Worm (Caenorhabditis elegans) whole organism, L1 larva: ENCODE results near the gene C03C10.2.

ENCODE experiments used
- F16B12.6 ChIP-seq: fragments of 150-350 bp; optimal IDR thresholded peaks from 2 replicates; lab custom pipeline; 2014; ENCODE audit warnings: missing biosample characterization, missing genetic modification characterization
- ama-1 ChIP-seq: fragments of 150-350 bp; optimal IDR thresholded peaks from 2 replicates; lab custom pipeline; 2014
- ceh-82 ChIP-seq, 3 experiments: fragments of 150-350 bp in 1 of 3; sonication (generic microtip) in 2 of 3; optimal IDR thresholded peaks; 2 replicates each; lab custom pipeline; 2014 to 2017; ENCODE audit warnings: missing biosample characterization in 3 of 3, missing genetic modification characterization in 3 of 3
- isw-1 ChIP-seq: fragments of 200-800 bp; sonication (Bioruptor generic); IDR thresholded peaks from 2 replicates; pipeline ENCODE4 v1.3.6; 2022; ENCODE audit warnings: missing genetic modification characterization, missing compliant biosample characterization
- jun-1 ChIP-seq: fragments of 150-350 bp; optimal IDR thresholded peaks from 2 replicates; lab custom pipeline; 2014; ENCODE audit warnings: missing biosample characterization, missing genetic modification reagents, missing genetic modification characterization
- mdl-1 ChIP-seq, 2 experiments: fragments of 150-350 bp; optimal IDR thresholded peaks; 2 replicates each; lab custom pipeline; 2014 to 2017; ENCODE audit warnings: missing biosample characterization in 2 of 2, missing genetic modification characterization in 2 of 2, inconsistent platforms in 1 of 2
- nhr-11 ChIP-seq: fragments of 150-350 bp; optimal IDR thresholded peaks from 2 replicates; lab custom pipeline; 2014; ENCODE audit warnings: missing biosample characterization, missing genetic modification characterization
- nhr-237 ChIP-seq: fragments of 150-350 bp; optimal IDR thresholded peaks from 2 replicates; lab custom pipeline; 2014; ENCODE audit warnings: missing biosample characterization, missing genetic modification characterization
- nhr-84 ChIP-seq: sonication (generic microtip); optimal IDR thresholded peaks from 2 replicates; lab custom pipeline; 2017; ENCODE audit warnings: missing biosample characterization, missing genetic modification characterization
- snpc-4 ChIP-seq: fragments of 150-350 bp; optimal IDR thresholded peaks from 2 replicates; lab custom pipeline; 2014; ENCODE audit warnings: missing biosample characterization, missing genetic modification characterization

ce11 chrIII:4095441-4096095 lies 4.7 kb downstream of the C03C10.2 start, which contains the start of gene C03C10.7:
- TF ChIP-seq ceh-82 (tag; optimal IDR thresholded peaks at IDR 0.05; lab: Kevin White, UChicago) (no peak), nhr-237 (tag; lab: Kevin White, UChicago) (no peak), mdl-1 (tag; optimal IDR thresholded peaks at IDR 0.05; lab: Kevin White, UChicago) (no peak), nhr-11 (no peak), ama-1 (no peak), snpc-4 (tag; lab: Kevin White, UChicago) (no peak), F16B12.6 (tag; lab: Kevin White, UChicago) (no peak), jun-1 (no peak), nhr-84 (tag; lab: Kevin White, UChicago) (no peak), isw-1 (no peak)
